Worm (Caenorhabditis elegans) whole organism, L2 larva: ENCODE data around the gene sid-3.

ENCODE experiments used
- C34F6.9 ChIP-seq: fragments of 150-350 bp; optimal IDR thresholded peaks from 2 replicates; lab custom pipeline; 2014; ENCODE audit warnings: missing biosample characterization, missing genetic modification characterization
- F13H6.1 ChIP-seq: sonication (generic microtip); optimal IDR thresholded peaks from 2 replicates; lab custom pipeline; 2016; ENCODE audit warnings: missing genetic modification characterization, missing compliant biosample characterization
- ZK546.5 ChIP-seq: sonication (generic microtip); optimal IDR thresholded peaks from 2 replicates; lab custom pipeline; 2017; ENCODE audit warnings: missing biosample characterization, missing genetic modification characterization
- aly-2 ChIP-seq: fragments of 150-350 bp; optimal IDR thresholded peaks from 2 replicates; lab custom pipeline; 2014; ENCODE audit warnings: missing biosample characterization, missing genetic modification characterization
- ama-1 ChIP-seq: fragments of 150-350 bp; optimal IDR thresholded peaks from 2 replicates; lab custom pipeline; 2018; ENCODE audit warnings: inconsistent platforms
- blmp-1 ChIP-seq: sonication (generic microtip); optimal IDR thresholded peaks from 2 replicates; lab custom pipeline; 2017; ENCODE audit warnings: missing genetic modification characterization, mild to moderate bottlenecking, missing compliant biosample characterization, antibody characterized with exemption, moderate library complexity; ENCODE audit not compliant: insufficient read depth
- crh-2 ChIP-seq: sonication (generic microtip); optimal IDR thresholded peaks from 2 replicates; lab custom pipeline; 2017; ENCODE audit warnings: missing biosample characterization, missing genetic modification characterization
- egl-27 ChIP-seq: sonication (generic microtip); optimal IDR thresholded peaks from 3 replicates; lab custom pipeline; 2017; ENCODE audit warnings: missing biosample characterization, missing genetic modification reagents, missing genetic modification characterization
- elt-1 ChIP-seq: fragments of 150-350 bp; optimal IDR thresholded peaks from 2 replicates; lab custom pipeline; 2014; ENCODE audit warnings: missing biosample characterization, missing genetic modification characterization
- elt-3 ChIP-seq: sonication (generic microtip); optimal IDR thresholded peaks from 2 replicates; lab custom pipeline; 2017; ENCODE audit warnings: missing biosample characterization, missing genetic modification characterization
- fos-1 ChIP-seq: fragments of 150-350 bp; optimal IDR thresholded peaks from 2 replicates; lab custom pipeline; 2014; ENCODE audit warnings: missing biosample characterization, missing genetic modification characterization
- gmeb-1 ChIP-seq: fragments of 150-350 bp; optimal IDR thresholded peaks from 2 replicates; lab custom pipeline; 2014; ENCODE audit warnings: missing biosample characterization, missing genetic modification characterization
- lin-39 ChIP-seq: fragments of 150-350 bp; optimal IDR thresholded peaks from 2 replicates; lab custom pipeline; 2014; ENCODE audit warnings: missing biosample characterization, missing genetic modification reagents, missing genetic modification characterization
- lsy-2 ChIP-seq, 2 experiments: fragments of 150-350 bp in 1 of 2; sonication (generic microtip) in 1 of 2; optimal IDR thresholded peaks; 2 replicates each; lab custom pipeline; 2014 to 2017; ENCODE audit warnings: missing biosample characterization in 2 of 2, missing genetic modification characterization in 2 of 2
- mbf-1 ChIP-seq: sonication (generic microtip); optimal IDR thresholded peaks from 2 replicates; lab custom pipeline; 2017; ENCODE audit warnings: missing biosample characterization, missing genetic modification characterization
- nhr-11 ChIP-seq: fragments of 150-350 bp; optimal IDR thresholded peaks from 2 replicates; lab custom pipeline; 2014; ENCODE audit warnings: missing biosample characterization, missing genetic modification characterization
- nhr-129 ChIP-seq: fragments of 150-350 bp; optimal IDR thresholded peaks from 2 replicates; lab custom pipeline; 2014; ENCODE audit warnings: missing biosample characterization, missing genetic modification characterization
- nhr-21 ChIP-seq: fragments of 150-350 bp; optimal IDR thresholded peaks from 2 replicates; lab custom pipeline; 2014; ENCODE audit warnings: missing biosample characterization, missing genetic modification characterization
- nhr-23 ChIP-seq: fragments of 150-350 bp; optimal IDR thresholded peaks from 2 replicates; lab custom pipeline; 2014; ENCODE audit warnings: missing biosample characterization, missing genetic modification reagents, missing genetic modification characterization
- nhr-25 ChIP-seq: fragments of 150-350 bp; sonication (generic microtip); optimal IDR thresholded peaks from 3 replicates; lab custom pipeline; 2014; ENCODE audit warnings: missing biosample characterization, missing genetic modification characterization
- nhr-6 ChIP-seq: fragments of 150-350 bp; optimal IDR thresholded peaks from 2 replicates; lab custom pipeline; 2014; ENCODE audit warnings: missing biosample characterization, missing genetic modification characterization
- sem-4 ChIP-seq: fragments of 150-350 bp; optimal IDR thresholded peaks from 2 replicates; lab custom pipeline; 2014; ENCODE audit warnings: missing biosample characterization, missing genetic modification reagents, missing genetic modification characterization
- skn-1 ChIP-seq: sonication (generic microtip); optimal IDR thresholded peaks from 2 replicates; lab custom pipeline; 2017; ENCODE audit warnings: missing biosample characterization, missing genetic modification characterization
- sma-3 ChIP-seq: sonication (generic microtip); optimal IDR thresholded peaks from 2 replicates; lab custom pipeline; 2016; ENCODE audit warnings: missing genetic modification reagents, missing genetic modification characterization, missing compliant biosample characterization
- sma-9 ChIP-seq, 2 experiments: fragments of 150-350 bp in 1 of 2; sonication (generic microtip) in 1 of 2; optimal IDR thresholded peaks; 2 replicates each; lab custom pipeline; 2014 to 2016; ENCODE audit warnings: missing genetic modification characterization in 2 of 2, mild to moderate bottlenecking in 1 of 2, missing biosample characterization in 1 of 2, missing compliant biosample characterization in 1 of 2, missing genetic modification reagents in 1 of 2, moderate library complexity in 1 of 2
- snpc-4 ChIP-seq: fragments of 150-350 bp; optimal IDR thresholded peaks from 2 replicates; lab custom pipeline; 2014; ENCODE audit warnings: missing biosample characterization, missing genetic modification characterization
- unc-39 ChIP-seq: fragments of 150-350 bp; optimal IDR thresholded peaks from 2 replicates; lab custom pipeline; 2014; ENCODE audit warnings: missing biosample characterization, missing genetic modification characterization
- ztf-1 ChIP-seq: fragments of 200-800 bp; sonication (Bioruptor generic); conservative IDR thresholded peaks from 2 replicates; pipeline ENCODE4 v1.3.6; 2022; ENCODE audit warnings: missing genetic modification characterization, missing compliant biosample characterization
- ztf-11 ChIP-seq: sonication (generic microtip); optimal IDR thresholded peaks from 2 replicates; lab custom pipeline; 2017; ENCODE audit warnings: missing biosample characterization, missing genetic modification characterization

The sid-3 gene

DNA sequence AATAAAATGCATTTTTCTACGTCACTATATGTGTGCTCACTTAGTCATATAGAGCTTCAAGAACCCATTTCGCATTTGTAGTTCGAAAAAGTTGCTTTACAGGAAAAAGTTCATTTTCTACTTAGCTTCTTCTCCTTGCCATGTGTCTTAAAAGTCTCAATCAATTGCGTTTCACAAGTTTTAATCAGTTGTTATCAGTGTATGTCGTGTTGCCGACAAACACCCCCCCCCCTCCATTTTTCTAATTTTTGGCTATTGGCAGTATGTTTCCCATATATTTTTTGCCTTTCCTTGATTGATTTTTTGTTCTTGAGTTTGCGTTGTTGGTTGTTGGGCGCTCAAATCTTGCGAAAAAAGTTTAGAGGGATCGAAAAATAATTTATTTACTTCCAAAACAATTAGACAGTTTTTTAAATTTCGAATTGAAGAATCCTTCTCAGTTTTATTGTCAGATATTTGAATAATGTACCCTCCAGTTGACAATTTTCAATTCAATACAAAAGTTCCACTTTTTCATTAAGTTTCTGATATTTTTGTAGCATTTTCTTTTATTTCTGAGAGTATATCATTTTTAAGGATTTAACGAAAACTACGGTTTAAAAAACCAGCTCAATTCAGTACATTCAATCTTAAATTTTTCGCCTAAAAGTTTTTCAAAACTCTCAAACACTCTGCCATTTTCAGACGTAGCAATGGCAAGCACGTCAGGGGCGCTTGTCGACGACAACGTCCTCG is at the start of gene sid-3:
Gene sid-3, plus strand, starts transcription at position 685 of the 735 bp plus-strand sequence.
- no peak for TF ChIP-seq elt-3 (tag; lab: Kevin White, UChicago)
- TF ChIP-seq fos-1 (tag; lab: Kevin White, UChicago), result peak; percentile 64
- TF ChIP-seq, all 48 proteins: peak for 1

ce11 chrX:17138060-17138557 is 48.1 kb upstream of the sid-3 start, which contains the start of gene cnp-3:
TSS of gene cnp-3 (minus strand) at chrX:17138110.
- TF ChIP-seq sma-3 (GFP tag; lab: Kevin White, UChicago), result peak; percentile 80
- peak; percentile 77 for TF ChIP-seq nhr-21
- peak; percentile 63 for TF ChIP-seq fos-1 (tag; lab: Kevin White, UChicago)
- peak; percentile 44 for TF ChIP-seq blmp-1 (tag; lab: Kevin White, UChicago)
- TF ChIP-seq nhr-6 (tag; lab: Kevin White, UChicago), result no peak
- peak; percentile 1 for TF ChIP-seq nhr-129 (tag; lab: Kevin White, UChicago)
- no peak for TF ChIP-seq ZK546.5 (tag; lab: Kevin White, UChicago)
- TF ChIP-seq gmeb-1 (tag; lab: Kevin White, UChicago), result peak; percentile 26
- TF ChIP-seq skn-1 (tag; lab: Kevin White, UChicago), result peak; percentile 32
- peak; percentile 41 for TF ChIP-seq crh-2 (tag; lab: Kevin White, UChicago)
- TF ChIP-seq, all 48 proteins: peak for 8

DNA sequence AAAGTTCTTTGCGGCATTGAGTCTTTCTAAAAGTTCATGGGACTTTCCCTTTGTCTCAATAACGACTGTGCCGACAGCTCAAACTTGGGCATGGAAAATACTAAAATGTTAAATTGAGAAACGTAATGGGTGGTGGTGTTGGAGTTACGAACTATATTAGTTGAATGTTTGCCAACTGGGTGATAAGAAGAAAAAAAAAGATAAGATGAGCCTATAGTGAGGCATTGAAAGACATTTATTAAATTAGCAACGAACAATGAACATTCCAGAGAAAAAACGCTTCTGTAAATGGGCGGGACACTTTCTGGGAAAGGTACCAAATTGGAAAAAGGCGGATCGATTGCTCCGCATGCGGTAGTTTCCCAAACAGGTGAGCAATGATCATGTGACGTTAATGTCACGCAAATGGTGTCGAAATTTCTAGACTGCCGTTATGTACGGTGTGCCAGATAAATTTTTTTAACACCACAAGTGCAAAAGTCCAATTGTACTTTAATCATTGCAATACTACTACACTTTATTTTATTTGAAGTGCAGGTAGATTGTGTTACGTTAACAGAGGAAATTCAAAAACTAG is 46.9 kb upstream of the sid-3 start:
- no peak for TF ChIP-seq gmeb-1 (tag; lab: Kevin White, UChicago)
- TF ChIP-seq aly-2 (tag; lab: Kevin White, UChicago), result no peak
- TF ChIP-seq lin-39, result no peak
- no peak for TF ChIP-seq nhr-11
- no peak for TF ChIP-seq mbf-1 (tag; lab: Kevin White, UChicago)
- TF ChIP-seq sem-4, result no peak
- peak; percentile 31 for TF ChIP-seq sma-9 (GFP tag; optimal IDR thresholded peaks at IDR 0.05; lab: Kevin White, UChicago)
- no peak for TF ChIP-seq sma-9 (tag; optimal IDR thresholded peaks at IDR 0.05; lab: Kevin White, UChicago)
- TF ChIP-seq elt-1 (tag; lab: Kevin White, UChicago), result no peak
- TF ChIP-seq nhr-129 (tag; lab: Kevin White, UChicago), result peak; percentile 7
- no peak for TF ChIP-seq unc-39 (tag; lab: Kevin White, UChicago)
- TF ChIP-seq ztf-1 (GFP tag; lab: Robert Waterston, UW), result no peak
- TF ChIP-seq elt-3 (tag; lab: Kevin White, UChicago), result no peak
- TF ChIP-seq nhr-25 (tag; lab: Kevin White, UChicago), result no peak
- TF ChIP-seq C34F6.9, result no peak
- TF ChIP-seq fos-1 (tag; lab: Kevin White, UChicago), result peak; percentile 15
- no peak for TF ChIP-seq ZK546.5 (tag; lab: Kevin White, UChicago)
- TF ChIP-seq ama-1 (lab: Kevin White, UChicago), result no peak
- peak; percentile 36 for TF ChIP-seq crh-2 (tag; lab: Kevin White, UChicago)
- peak; percentile 13 for TF ChIP-seq sma-3 (GFP tag; lab: Kevin White, UChicago)
- TF ChIP-seq skn-1 (tag; lab: Kevin White, UChicago), result no peak
- peak; percentile 1 for TF ChIP-seq blmp-1 (tag; lab: Kevin White, UChicago)
- peak; percentile 8 for TF ChIP-seq F13H6.1

DNA sequence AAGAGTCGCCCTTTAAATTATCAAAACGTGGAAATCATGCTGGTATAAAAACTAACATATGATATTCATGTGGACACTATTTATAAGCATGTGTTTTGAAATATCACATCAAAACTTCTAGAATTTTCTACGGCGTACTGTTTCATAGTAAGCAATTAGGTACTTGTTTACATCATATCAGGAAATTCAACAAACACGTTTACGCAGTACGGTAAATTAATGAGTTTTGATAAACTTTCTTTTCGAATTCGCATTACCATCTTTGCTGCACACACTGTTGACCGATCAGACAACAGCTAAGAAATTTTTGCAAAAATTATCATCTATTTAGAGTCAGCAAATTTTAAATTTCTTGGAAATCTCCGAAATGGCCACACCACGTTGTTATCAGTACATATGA is 45.7 kb upstream of the sid-3 start:
- TF ChIP-seq crh-2 (tag; lab: Kevin White, UChicago) (peak; percentile 16), egl-27 (tag; lab: Kevin White, UChicago) (no peak), sma-3 (GFP tag; lab: Kevin White, UChicago) (peak; percentile 23), snpc-4 (no peak), fos-1 (tag; lab: Kevin White, UChicago) (peak; percentile 47), sma-9 (GFP tag; optimal IDR thresholded peaks at IDR 0.05; lab: Kevin White, UChicago) (peak; percentile 27), sma-9 (tag; optimal IDR thresholded peaks at IDR 0.05; lab: Kevin White, UChicago) (no peak), elt-1 (tag; lab: Kevin White, UChicago) (no peak), lsy-2 (tag; optimal IDR thresholded peaks at IDR 0.05; lab: Kevin White, UChicago) (peak in 1 of 2 experiments; percentile 9)

- peak; percentile 13 for TF ChIP-seq sma-9 (GFP tag; optimal IDR thresholded peaks at IDR 0.05; lab: Kevin White, UChicago)
- no peak for TF ChIP-seq sma-9 (tag; optimal IDR thresholded peaks at IDR 0.05; lab: Kevin White, UChicago)
- peak; percentile 10 for TF ChIP-seq crh-2 (tag; lab: Kevin White, UChicago)
- TF ChIP-seq fos-1 (tag; lab: Kevin White, UChicago), result peak; percentile 77
- TF ChIP-seq ztf-11 (tag; lab: Kevin White, UChicago), result no peak
- TF ChIP-seq F13H6.1, result peak; percentile 25
- no peak for TF ChIP-seq nhr-23 (tag; lab: Kevin White, UChicago)
These were observed 39.6 kb upstream of the sid-3 start for ce11 chrX:17146545-17146944.
